Fruit fly (Drosophila melanogaster) whole organism, embryonic: ENCODE data around the gene Cpsf5.
A peak's percentile ranks its signal among the peaks of the same experiment; 100 is the strongest.

Experiments used
- ATbp ChIP-seq: fragments of 200-800 bp; sonication (Bioruptor generic); optimal IDR thresholded peaks from 2 replicates; lab custom pipeline; 2017; ENCODE audit warnings: missing biosample characterization, mild to moderate bottlenecking, missing genetic modification characterization, missing genetic modification reagents
- Adf1 ChIP-seq: fragments of 200-800 bp; sonication (Bioruptor generic); IDR thresholded peaks from 2 replicates; pipeline ENCODE4 v1.3.6; 2022; ENCODE audit warnings: missing biosample characterization, missing genetic modification characterization
- Aef1 ChIP-seq: fragments of 200-800 bp; sonication (Bioruptor generic); IDR thresholded peaks from 3 replicates; pipeline ENCODE4 v1.3.6; 2022; ENCODE audit warnings: missing biosample characterization, missing genetic modification characterization
- CG1024 ChIP-seq: fragments of 200-800 bp; sonication (Bioruptor generic); IDR thresholded peaks from 2 replicates; pipeline ENCODE4 v1.3.6; 2022; ENCODE audit warnings: missing biosample characterization, missing genetic modification characterization
- CG10654 ChIP-seq: fragments of 200-800 bp; sonication (Bioruptor generic); optimal IDR thresholded peaks from 2 replicates; lab custom pipeline; 2016; ENCODE audit warnings: missing biosample characterization, missing genetic modification characterization
- CG11504 ChIP-seq: fragments of 200-800 bp; sonication (Bioruptor generic); optimal IDR thresholded peaks from 3 replicates; lab custom pipeline; 2019; ENCODE audit warnings: missing biosample characterization, mild to moderate bottlenecking, missing genetic modification characterization, moderate library complexity
- CG11695 ChIP-seq: fragments of 200-800 bp; sonication (Bioruptor generic); IDR thresholded peaks from 3 replicates; pipeline ENCODE4 v1.3.6; 2022; ENCODE audit warnings: missing biosample characterization, missing genetic modification characterization
- CG1233 ChIP-seq: fragments of 200-800 bp; sonication (Bioruptor generic); optimal IDR thresholded peaks from 4 replicates; lab custom pipeline; 2018; ENCODE audit warnings: missing biosample characterization, mild to moderate bottlenecking, missing genetic modification characterization
- CG15269 ChIP-seq: fragments of 200-800 bp; sonication (Bioruptor generic); optimal IDR thresholded peaks from 2 replicates; lab custom pipeline; 2018; ENCODE audit warnings: missing biosample characterization, mild to moderate bottlenecking, missing genetic modification characterization, moderate library complexity
- CG16815 ChIP-seq: fragments of 200-800 bp; sonication (Bioruptor generic); optimal IDR thresholded peaks from 3 replicates; lab custom pipeline; 2017; ENCODE audit warnings: missing biosample characterization, mild to moderate bottlenecking, missing genetic modification characterization
- CG17912 ChIP-seq: fragments of 200-800 bp; sonication (Bioruptor generic); optimal IDR thresholded peaks from 2 replicates; lab custom pipeline; 2018; ENCODE audit warnings: missing biosample characterization, mild to moderate bottlenecking, missing genetic modification characterization
- CG18476 ChIP-seq: fragments of 200-800 bp; sonication (Bioruptor generic); optimal IDR thresholded peaks from 2 replicates; lab custom pipeline; 2016; ENCODE audit warnings: missing biosample characterization, mild to moderate bottlenecking, missing genetic modification characterization
- CG2116 ChIP-seq: fragments of 200-800 bp; sonication (Bioruptor generic); optimal IDR thresholded peaks from 3 replicates; lab custom pipeline; 2018; ENCODE audit warnings: missing biosample characterization, mild to moderate bottlenecking, missing genetic modification characterization
- CG2202 ChIP-seq: fragments of 200-800 bp; sonication (Bioruptor generic); optimal IDR thresholded peaks from 2 replicates; lab custom pipeline; 2018; ENCODE audit warnings: missing biosample characterization, mild to moderate bottlenecking, missing genetic modification characterization
- CG2875 ChIP-seq: fragments of 200-800 bp; sonication (Bioruptor generic); optimal IDR thresholded peaks from 2 replicates; lab custom pipeline; 2017; ENCODE audit warnings: missing biosample characterization, mild to moderate bottlenecking, missing genetic modification characterization, missing genetic modification reagents
- CG31365 ChIP-seq: fragments of 200-800 bp; sonication (Bioruptor generic); optimal IDR thresholded peaks from 2 replicates; lab custom pipeline; 2018; ENCODE audit warnings: missing biosample characterization, mild to moderate bottlenecking, missing genetic modification characterization
- CG3407 ChIP-seq: fragments of 200-800 bp; sonication (Bioruptor generic); optimal IDR thresholded peaks from 2 replicates; lab custom pipeline; 2018; ENCODE audit warnings: missing biosample characterization, mild to moderate bottlenecking, missing genetic modification characterization
- CG5953 ChIP-seq: fragments of 200-800 bp; sonication (Bioruptor generic); IDR thresholded peaks from 2 replicates; pipeline ENCODE4 v1.3.6; 2022; ENCODE audit warnings: missing biosample characterization, missing genetic modification characterization
- CG6272 ChIP-seq: fragments of 200-800 bp; sonication (Bioruptor generic); IDR thresholded peaks from 2 replicates; pipeline ENCODE4 v1.3.6; 2022; ENCODE audit warnings: missing biosample characterization, missing genetic modification characterization
- CG6689 ChIP-seq: fragments of 200-800 bp; sonication (Bioruptor generic); IDR thresholded peaks from 2 replicates; pipeline ENCODE4 v1.3.6; 2022; ENCODE audit warnings: missing biosample characterization, missing genetic modification characterization
- CG9817 ChIP-seq: fragments of 200-800 bp; sonication (Bioruptor generic); optimal IDR thresholded peaks from 2 replicates; lab custom pipeline; 2018; ENCODE audit warnings: missing biosample characterization, mild to moderate bottlenecking, missing genetic modification characterization, moderate library complexity
- D ChIP-seq, 2 experiments: fragments of 200-800 bp in 1 of 2; fragments of >200 bp in 1 of 2; sonication (Bioruptor generic) in 1 of 2; optimal IDR thresholded peaks; 2 replicates in 1 of 2; 3 replicates in 1 of 2; lab custom pipeline; 2017; ENCODE audit warnings: mild to moderate bottlenecking in 1 of 2, missing biosample characterization in 1 of 2, missing genetic modification characterization in 1 of 2, missing genetic modification reagents in 1 of 2
- Dbx ChIP-seq: fragments of 200-800 bp; sonication (Bioruptor generic); IDR thresholded peaks from 3 replicates; pipeline ENCODE4 v1.3.6; 2022; ENCODE audit warnings: missing biosample characterization, missing genetic modification characterization
- Gug ChIP-seq: fragments of 200-800 bp; sonication (Bioruptor generic); IDR thresholded peaks from 4 replicates; pipeline ENCODE4 v1.3.6; 2022; ENCODE audit warnings: missing biosample characterization, missing genetic modification characterization
- Hey ChIP-seq: fragments of 200-800 bp; sonication (Bioruptor generic); optimal IDR thresholded peaks from 3 replicates; lab custom pipeline; 2018; ENCODE audit warnings: missing biosample characterization, mild to moderate bottlenecking, missing genetic modification characterization
- Hr3 ChIP-seq: fragments of 200-800 bp; sonication (Bioruptor generic); optimal IDR thresholded peaks from 3 replicates; lab custom pipeline; 2016; ENCODE audit warnings: missing biosample characterization, missing genetic modification characterization
- Mes4 ChIP-seq: fragments of 200-800 bp; sonication (Bioruptor generic); optimal IDR thresholded peaks from 2 replicates; lab custom pipeline; 2016; ENCODE audit warnings: missing biosample characterization, missing genetic modification characterization
- Mrtf ChIP-seq: fragments of 200-800 bp; sonication (Bioruptor generic); IDR thresholded peaks from 3 replicates; pipeline ENCODE4 v1.3.6; 2022; ENCODE audit warnings: missing biosample characterization, missing genetic modification characterization
- NfI ChIP-seq: fragments of 200-800 bp; sonication (Bioruptor generic); optimal IDR thresholded peaks from 3 replicates; lab custom pipeline; 2018; ENCODE audit warnings: missing biosample characterization, mild to moderate bottlenecking, missing genetic modification characterization, moderate library complexity
- Oli ChIP-seq: fragments of 200-800 bp; sonication (Bioruptor generic); optimal IDR thresholded peaks from 2 replicates; lab custom pipeline; 2018; ENCODE audit warnings: missing biosample characterization, mild to moderate bottlenecking, missing genetic modification characterization, moderate library complexity
- Xrp1 ChIP-seq: fragments of 200-800 bp; sonication (Bioruptor generic); IDR thresholded peaks from 2 replicates; pipeline ENCODE4 v1.3.6; 2022; ENCODE audit warnings: missing biosample characterization, missing genetic modification characterization
- bcd ChIP-seq: fragments of 200-800 bp; sonication (Bioruptor generic); optimal IDR thresholded peaks from 2 replicates; lab custom pipeline; 2017; ENCODE audit warnings: missing biosample characterization, mild to moderate bottlenecking, missing genetic modification characterization
- cg ChIP-seq: fragments of 200-800 bp; sonication (Bioruptor generic); optimal IDR thresholded peaks from 3 replicates; lab custom pipeline; 2019; ENCODE audit warnings: missing biosample characterization, mild to moderate bottlenecking, missing genetic modification characterization, moderate library complexity
- crol ChIP-seq: fragments of 200-800 bp; sonication (Bioruptor generic); IDR thresholded peaks from 2 replicates; pipeline ENCODE4 v1.3.6; 2022; ENCODE audit warnings: missing biosample characterization, missing genetic modification characterization
- dimm ChIP-seq: fragments of 200-800 bp; sonication (Bioruptor generic); IDR thresholded peaks from 2 replicates; pipeline ENCODE4 v1.3.6; 2022; ENCODE audit warnings: missing biosample characterization, missing genetic modification characterization
- dpn ChIP-seq, 2 experiments: fragments of 200-800 bp; sonication (Bioruptor generic); optimal IDR thresholded peaks; 3 replicates each; lab custom pipeline; 2016; ENCODE audit warnings: missing biosample characterization in 2 of 2, missing genetic modification characterization in 2 of 2
- eyg ChIP-seq: fragments of 200-800 bp; sonication (Bioruptor generic); optimal IDR thresholded peaks from 3 replicates; lab custom pipeline; 2016; ENCODE audit warnings: missing biosample characterization, missing genetic modification characterization
- ftz-f1 ChIP-seq: fragments of 200-800 bp; sonication (Bioruptor generic); optimal IDR thresholded peaks from 2 replicates; lab custom pipeline; 2016; ENCODE audit warnings: missing biosample characterization, missing genetic modification characterization
- gro ChIP-seq: fragments of 200-800 bp; sonication (Bioruptor generic); optimal IDR thresholded peaks from 2 replicates; lab custom pipeline; 2016; ENCODE audit warnings: missing biosample characterization, missing genetic modification characterization
- her ChIP-seq: fragments of 200-800 bp; sonication (Bioruptor generic); optimal IDR thresholded peaks from 2 replicates; lab custom pipeline; 2016; ENCODE audit warnings: missing biosample characterization, missing genetic modification characterization
- mirr ChIP-seq: fragments of 200-800 bp; sonication (Bioruptor generic); optimal IDR thresholded peaks from 3 replicates; lab custom pipeline; 2018; ENCODE audit warnings: missing biosample characterization, mild to moderate bottlenecking, missing genetic modification characterization
- pan ChIP-seq, 4 experiments: fragments of >200 bp in 3 of 4; fragments of 200-800 bp in 1 of 4; sonication (Bioruptor generic) in 1 of 4; optimal IDR thresholded peaks in 3 of 4; IDR thresholded peaks in 1 of 4; 2 replicates each; pipeline versions ENCODE4 v1.3.6 to Lab custom; 2017 to 2022; ENCODE audit warnings: missing biosample characterization in 2 of 4, missing genetic modification characterization in 2 of 4, mixed read lengths in 1 of 4
- pum ChIP-seq: fragments of 200-800 bp; sonication (Bioruptor generic); optimal IDR thresholded peaks from 2 replicates; lab custom pipeline; 2016; ENCODE audit warnings: missing biosample characterization, missing genetic modification characterization
- sna ChIP-seq: fragments of 200-800 bp; sonication (Bioruptor generic); IDR thresholded peaks from 2 replicates; pipeline ENCODE4 v1.3.6; 2022; ENCODE audit warnings: missing biosample characterization, missing genetic modification characterization; ENCODE audit not compliant: partially characterized antibody
- tap ChIP-seq: fragments of 200-800 bp; optimal IDR thresholded peaks from 3 replicates; lab custom pipeline; 2019; ENCODE audit warnings: missing biosample characterization, mild to moderate bottlenecking, missing genetic modification characterization, moderate library complexity
- tgo ChIP-seq: fragments of 200-800 bp; sonication (Bioruptor generic); IDR thresholded peaks from 3 replicates; pipeline ENCODE4 v1.3.6; 2022; ENCODE audit warnings: missing biosample characterization, missing genetic modification characterization
- unc-4 ChIP-seq: fragments of 200-800 bp; sonication (Bioruptor generic); IDR thresholded peaks from 2 replicates; pipeline ENCODE4 v1.3.6; 2022; ENCODE audit warnings: missing biosample characterization, missing genetic modification characterization; ENCODE audit not compliant: partially characterized antibody
- vfl ChIP-seq: fragments of 200-800 bp; sonication (Bioruptor generic); optimal IDR thresholded peaks from 2 replicates; lab custom pipeline; 2016; ENCODE audit warnings: missing biosample characterization, missing genetic modification characterization
- zfh2 ChIP-seq: fragments of 200-800 bp; sonication (Bioruptor generic); optimal IDR thresholded peaks from 2 replicates; lab custom pipeline; 2016; ENCODE audit warnings: missing biosample characterization, missing genetic modification characterization

Gene Cpsf5

dm6 chr3L:9441907-9442479, 31.2 kb downstream of the Cpsf5 start, which contains the start of the genes Bet3 and Nf-YA (continued):
- TF ChIP-seq ftz-f1 (no peak), CG15269 (tag; lab: Kevin White, UChicago) (peak; percentile 39), NfI (GFP tag; lab: Kevin White, UChicago) (peak; percentile 54), eyg (GFP tag; lab: Kevin White, UChicago) (no peak), CG11695 (GFP tag; lab: Robert Waterston, UW) (no peak), Hr3 (GFP tag; lab: Kevin White, UChicago) (peak; percentile 50), unc-4 (GFP tag; lab: Robert Waterston, UW) (peak; percentile 86), pum (GFP tag; lab: Kevin White, UChicago) (peak; percentile 76), CG1233 (GFP tag; lab: Kevin White, UChicago) (peak; percentile 27), mirr (GFP tag; lab: Kevin White, UChicago) (no peak), tap (no peak), tgo (GFP tag; lab: Robert Waterston, UW) (no peak), CG17912 (GFP tag; lab: Kevin White, UChicago) (peak; percentile 62), CG2116 (peak; percentile 96), Gug (GFP tag; lab: Robert Waterston, UW) (peak; percentile 81), dpn (GFP tag; optimal IDR thresholded peaks at IDR 0.05; lab: Kevin White, UChicago) (peak; percentile 65 to 68), Aef1 (peak; percentile 50; the same call in 1 of the 3 replicates), cg (GFP tag; lab: Kevin White, UChicago) (peak; percentile 6), D (optimal IDR thresholded peaks at IDR 0.05; lab: Kevin White, UChicago) (no peak), D (GFP tag; optimal IDR thresholded peaks at IDR 0.05; lab: Kevin White, UChicago) (no peak), CG1024 (GFP tag; lab: Robert Waterston, UW) (no peak), her (GFP tag; lab: Kevin White, UChicago) (peak; percentile 36), Dbx (peak; percentile 57; the same call in 1 of the 3 replicates), gro (GFP tag; lab: Kevin White, UChicago) (no peak), CG9817 (tag; lab: Kevin White, UChicago) (peak; percentile 58), Adf1 (GFP tag; lab: Robert Waterston, UW) (no peak), dimm (GFP tag; lab: Robert Waterston, UW) (no peak), Oli (no peak), Mrtf (GFP tag; lab: Robert Waterston, UW) (peak; percentile 8; the same call in 2 of the 3 replicates), CG3407 (GFP tag; lab: Kevin White, UChicago) (no peak), bcd (peak; percentile 55), Xrp1 (GFP tag; lab: Robert Waterston, UW) (peak; percentile 37; the same call in 1 of the 2 replicates), vfl (GFP tag; lab: Kevin White, UChicago) (peak; percentile 14), sna (GFP tag; lab: Robert Waterston, UW) (peak; percentile 84), Hey (tag; lab: Kevin White, UChicago) (no peak), CG2202 (no peak), CG5953 (no peak), CG6272 (GFP tag; lab: Robert Waterston, UW) (peak; percentile 59; the same call in 1 of the 2 replicates), CG6689 (GFP tag; lab: Robert Waterston, UW) (no peak), CG10654 (GFP tag; lab: Kevin White, UChicago) (peak; percentile 50), CG18476 (no peak), CG16815 (GFP tag; lab: Kevin White, UChicago) (no peak), ATbp (no peak), pan (optimal IDR thresholded peaks at IDR 0.05; lab: Kevin White, UChicago) (no peak), pan (GFP tag; optimal IDR thresholded peaks at IDR 0.05 in 1 of 2, IDR thresholded peaks at IDR 0.05 in 1 of 2) (no peak), Mes4 (GFP tag; lab: Kevin White, UChicago) (no peak), CG2875 (GFP tag; lab: Kevin White, UChicago) (no peak), CG31365 (no peak), crol (GFP tag; lab: Robert Waterston, UW) (no peak), CG11504 (tag; lab: Kevin White, UChicago) (no peak), zfh2 (GFP tag; lab: Kevin White, UChicago) (peak; percentile 51)
